Worm (Caenorhabditis elegans): ENCODE data around the gene F25B3.4.

DNA sequence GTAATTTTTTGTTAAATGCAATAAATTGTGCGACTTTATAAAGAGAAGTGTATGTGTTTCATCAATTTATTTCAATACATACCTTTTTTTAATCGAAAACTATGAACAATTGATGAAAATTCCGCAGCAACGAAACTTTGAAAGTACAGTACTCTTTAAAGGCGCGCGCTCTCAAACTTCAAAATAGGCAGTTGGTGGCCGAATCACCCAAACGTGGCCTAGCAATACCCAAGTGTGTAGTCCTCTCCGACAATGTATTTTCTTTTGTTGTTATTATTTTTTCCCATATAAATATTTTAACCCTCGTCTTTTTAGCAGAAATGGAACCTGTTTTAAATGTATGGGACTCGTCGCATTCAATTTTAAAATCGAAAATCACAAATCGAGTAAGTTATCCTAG lies 32.1 kb downstream of the F25B3.4 start, which contains the start of gene C50F4.4:
- TF ChIP-seq egl-27 (tag; optimal IDR thresholded peaks at IDR 0.05) (no peak), nhr-76 (tag; optimal IDR thresholded peaks at IDR 0.05) (no peak), lin-13 (GFP tag; optimal IDR thresholded peaks at IDR 0.05) (no peak), aha-1 (tag; optimal IDR thresholded peaks at IDR 0.05) (no peak), fkh-4 (tag; optimal IDR thresholded peaks at IDR 0.05; ENCODE audit: borderline replicate concordance) (peak; percentile 64)
